Fruit fly (Drosophila melanogaster) whole organism, wandering third instar larva: ENCODE measurements around the gene mthl9.

Experiments used
- Abd-B ChIP-seq: fragments of >200 bp; optimal IDR thresholded peaks from 2 replicates; lab custom pipeline; 2017; ENCODE audit warnings: missing biosample characterization, missing genetic modification characterization
- CG32264 ChIP-seq: fragments of 200-800 bp; sonication (Bioruptor generic); optimal IDR thresholded peaks from 2 replicates; lab custom pipeline; 2016; ENCODE audit warnings: missing biosample characterization, missing genetic modification characterization
- CG9705 ChIP-seq: fragments of 200-800 bp; sonication (Bioruptor generic); optimal IDR thresholded peaks from 2 replicates; lab custom pipeline; 2018; ENCODE audit warnings: missing biosample characterization, mild to moderate bottlenecking, missing genetic modification characterization
- Dfd ChIP-seq: fragments of >200 bp; optimal IDR thresholded peaks from 2 replicates; lab custom pipeline; 2017; ENCODE audit warnings: missing biosample characterization, missing genetic modification characterization
- Dif ChIP-seq: fragments of 200-275, 200-300 bp; sonication (Bioruptor generic); optimal IDR thresholded peaks from 2 replicates; lab custom pipeline; 2018; ENCODE audit warnings: missing biosample characterization, missing genetic modification characterization; ENCODE audit not compliant: partially characterized antibody
- GATAd ChIP-seq: sonication (Bioruptor generic); optimal IDR thresholded peaks from 2 replicates; lab custom pipeline; 2016; ENCODE audit warnings: missing biosample characterization, missing genetic modification characterization
- HLH106 ChIP-seq: fragments of 200-800 bp; optimal IDR thresholded peaks from 3 replicates; lab custom pipeline; 2019; ENCODE audit warnings: missing biosample characterization, mild to moderate bottlenecking, missing genetic modification characterization, moderate library complexity
- Hnf4 ChIP-seq: fragments of 200-800 bp; sonication (Bioruptor generic); optimal IDR thresholded peaks from 2 replicates; lab custom pipeline; 2016; ENCODE audit warnings: missing biosample characterization, mild to moderate bottlenecking, missing genetic modification characterization
- Hr78 ChIP-seq: fragments of >200 bp; optimal IDR thresholded peaks from 2 replicates; lab custom pipeline; 2017; ENCODE audit warnings: missing biosample characterization, missing genetic modification characterization
- Hr83 ChIP-seq: fragments of 200-300 bp; sonication (Bioruptor generic); optimal IDR thresholded peaks from 2 replicates; lab custom pipeline; 2016; ENCODE audit warnings: missing biosample characterization, mild to moderate bottlenecking, missing genetic modification characterization, moderate library complexity; ENCODE audit not compliant: poor library complexity, severe bottlenecking
- Jra ChIP-seq: sonication (Bioruptor generic); optimal IDR thresholded peaks from 2 replicates; lab custom pipeline; 2016; ENCODE audit warnings: missing biosample characterization, missing genetic modification characterization
- Mio ChIP-seq: sonication (Bioruptor generic); optimal IDR thresholded peaks from 2 replicates; lab custom pipeline; 2016; ENCODE audit warnings: missing biosample characterization, missing genetic modification characterization
- Myc ChIP-seq: fragments of >200 bp; optimal IDR thresholded peaks from 2 replicates; lab custom pipeline; 2017
- N ChIP-seq: fragments of >200 bp; optimal IDR thresholded peaks from 2 replicates; lab custom pipeline; 2018; ENCODE audit warnings: missing biosample characterization, missing external identifiers, missing genetic modification characterization
- OdsH ChIP-seq: fragments of 200-800 bp; sonication (Bioruptor generic); optimal IDR thresholded peaks from 2 replicates; lab custom pipeline; 2016; ENCODE audit warnings: missing biosample characterization, mild to moderate bottlenecking, missing genetic modification characterization
- Rel ChIP-seq, 2 experiments: fragments of 200-800 bp; sonication (Bioruptor generic) in 1 of 2; optimal IDR thresholded peaks; 2 replicates in 1 of 2; 3 replicates in 1 of 2; lab custom pipeline; 2016 to 2019; ENCODE audit warnings: mild to moderate bottlenecking in 2 of 2, missing biosample characterization in 2 of 2, missing genetic modification characterization in 2 of 2, moderate library complexity in 1 of 2
- br ChIP-seq: fragments of 200-800 bp; sonication (Bioruptor generic); optimal IDR thresholded peaks from 2 replicates; lab custom pipeline; 2016; ENCODE audit warnings: missing biosample characterization, missing genetic modification characterization
- brk ChIP-seq: fragments of 200-800 bp; sonication (Bioruptor generic); optimal IDR thresholded peaks from 2 replicates; lab custom pipeline; 2016; ENCODE audit warnings: missing biosample characterization, mild to moderate bottlenecking, missing genetic modification characterization
- dl ChIP-seq, 2 experiments: fragments of 175-275, 200-275 bp in 1 of 2; fragments of 200-275 bp in 1 of 2; sonication (Bioruptor generic); optimal IDR thresholded peaks; lab custom pipeline; 2018; ENCODE audit warnings: mild to moderate bottlenecking in 2 of 2, missing biosample characterization in 2 of 2, missing genetic modification characterization in 2 of 2, moderate library complexity in 2 of 2; ENCODE audit not compliant: partially characterized antibody in 2 of 2, insufficient read depth in 1 of 2
- dmrt93B ChIP-seq: fragments of 200-800 bp; sonication (Bioruptor generic); optimal IDR thresholded peaks from 2 replicates; lab custom pipeline; 2018; ENCODE audit warnings: missing biosample characterization, mild to moderate bottlenecking, missing genetic modification characterization
- ey ChIP-seq: fragments of 200-800 bp; sonication (Bioruptor generic); optimal IDR thresholded peaks from 2 replicates; lab custom pipeline; 2016; ENCODE audit warnings: missing biosample characterization, missing genetic modification characterization
- fru ChIP-seq: fragments of 200-800 bp; sonication (Bioruptor generic); optimal IDR thresholded peaks from 3 replicates; lab custom pipeline; 2016; ENCODE audit warnings: missing biosample characterization, mild to moderate bottlenecking, missing genetic modification characterization
- h ChIP-seq: fragments of 200-800 bp; sonication (Bioruptor generic); optimal IDR thresholded peaks from 3 replicates; lab custom pipeline; 2016; ENCODE audit warnings: missing biosample characterization, mild to moderate bottlenecking, missing genetic modification characterization
- lola ChIP-seq: fragments of >200 bp; optimal IDR thresholded peaks from 2 replicates; lab custom pipeline; 2017; ENCODE audit warnings: missing biosample characterization, missing genetic modification characterization
- pan ChIP-seq: fragments of >200 bp; optimal IDR thresholded peaks from 2 replicates; lab custom pipeline; 2017
- rgr ChIP-seq: fragments of 200-800 bp; sonication (Bioruptor generic); optimal IDR thresholded peaks from 3 replicates; lab custom pipeline; 2016; ENCODE audit warnings: missing biosample characterization, mild to moderate bottlenecking, missing genetic modification characterization
- sage ChIP-seq: fragments of 200-800 bp; sonication (Bioruptor generic); optimal IDR thresholded peaks from 2 replicates; lab custom pipeline; 2016; ENCODE audit warnings: missing biosample characterization, mild to moderate bottlenecking, missing genetic modification characterization
- sv ChIP-seq: fragments of 200-800 bp; sonication (Bioruptor generic); optimal IDR thresholded peaks from 3 replicates; lab custom pipeline; 2016; ENCODE audit warnings: missing biosample characterization, missing genetic modification characterization
- tai ChIP-seq: sonication (Bioruptor generic); optimal IDR thresholded peaks from 2 replicates; lab custom pipeline; 2016; ENCODE audit warnings: missing biosample characterization, missing genetic modification characterization
- usp ChIP-seq: fragments of >200 bp; optimal IDR thresholded peaks from 2 replicates; lab custom pipeline; 2017; ENCODE audit warnings: missing biosample characterization, missing genetic modification characterization
- woc ChIP-seq: sonication (Bioruptor generic); optimal IDR thresholded peaks from 2 replicates; lab custom pipeline; 2016; ENCODE audit warnings: missing biosample characterization, mild to moderate bottlenecking, missing genetic modification characterization

Gene mthl9

DNA sequence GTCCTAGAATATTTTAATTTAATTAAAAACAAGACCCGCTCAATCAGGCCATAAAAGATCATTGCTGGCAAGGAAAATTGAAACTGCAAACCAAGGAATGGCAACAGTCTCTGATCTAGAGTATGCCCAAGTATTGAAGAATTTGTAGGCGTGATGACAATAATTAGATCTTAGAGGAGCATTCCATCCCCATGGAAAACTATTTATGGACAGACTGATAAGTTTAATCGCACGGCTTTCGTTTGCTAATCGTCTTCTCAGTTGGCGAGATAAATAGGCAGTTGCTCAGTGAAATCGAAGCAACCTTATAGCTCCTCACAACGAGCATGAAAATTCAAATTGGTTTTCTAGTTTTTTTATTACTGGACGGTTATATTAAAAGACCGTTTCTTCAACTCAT is 15.3 kb downstream of the mthl9 start, which contains the start of gene ddbt:
ddbt (plus strand) TSS at position 301 of the 400 bp plus-strand sequence.
- TF ChIP-seq Hr83 (GFP tag; lab: Kevin White, UChicago): no peak
- TF ChIP-seq h (GFP tag; lab: Kevin White, UChicago): no peak
- TF ChIP-seq CG9705 (GFP tag; lab: Kevin White, UChicago): no peak
- no peak for TF ChIP-seq OdsH (GFP tag; lab: Kevin White, UChicago)
- TF ChIP-seq Myc (lab: Kevin White, UChicago): no peak
- no peak for TF ChIP-seq Dif (GFP tag; lab: Kevin White, UChicago)
- TF ChIP-seq pan (lab: Kevin White, UChicago): no peak
- TF ChIP-seq Rel (GFP tag; optimal IDR thresholded peaks at IDR 0.05; lab: Kevin White, UChicago): no peak
- no peak for TF ChIP-seq Rel (tag; optimal IDR thresholded peaks at IDR 0.05; lab: Kevin White, UChicago)
- TF ChIP-seq Abd-B (GFP tag; lab: Kevin White, UChicago): no peak
- no peak for TF ChIP-seq Mio (GFP tag; lab: Kevin White, UChicago)
- no peak for TF ChIP-seq ey (GFP tag; lab: Kevin White, UChicago)
- TF ChIP-seq Dfd (GFP tag; lab: Kevin White, UChicago): no peak
- no peak for TF ChIP-seq fru
- no peak for TF ChIP-seq HLH106 (tag; lab: Kevin White, UChicago)

dm6 chr3L:315140-315539 is 17.0 kb downstream of the mthl9 start:
- TF ChIP-seq fru (no peak), sv (no peak), tai (GFP tag; lab: Kevin White, UChicago) (no peak), rgr (no peak), pan (lab: Kevin White, UChicago) (no peak), Hnf4 (GFP tag; lab: Kevin White, UChicago) (no peak), Dfd (GFP tag; lab: Kevin White, UChicago) (no peak), Rel (GFP tag; optimal IDR thresholded peaks at IDR 0.05; lab: Kevin White, UChicago) (no peak), Rel (tag; optimal IDR thresholded peaks at IDR 0.05; lab: Kevin White, UChicago) (no peak), Hr78 (GFP tag; lab: Kevin White, UChicago) (no peak), lola (no peak)

dm6 chr3L:312323-312722 is 19.8 kb downstream of the mthl9 start:
- TF ChIP-seq rgr: no peak
- TF ChIP-seq Hr78 (GFP tag; lab: Kevin White, UChicago): no peak
- no peak for TF ChIP-seq CG32264 (GFP tag; lab: Kevin White, UChicago)
- TF ChIP-seq dl (GFP tag; optimal IDR thresholded peaks at IDR 0.05; lab: Kevin White, UChicago; ENCODE audit: insufficient read depth in 1 of 2, partially characterized antibody in 2 of 2): no peak
- no peak for TF ChIP-seq Abd-B (GFP tag; lab: Kevin White, UChicago)
- no peak for TF ChIP-seq dmrt93B
- TF ChIP-seq tai (GFP tag; lab: Kevin White, UChicago): no peak
- no peak for TF ChIP-seq woc
- no peak for TF ChIP-seq br
- no peak for TF ChIP-seq OdsH (GFP tag; lab: Kevin White, UChicago)
- no peak for TF ChIP-seq brk (GFP tag; lab: Kevin White, UChicago)
- TF ChIP-seq usp: no peak
- TF ChIP-seq Rel (GFP tag; optimal IDR thresholded peaks at IDR 0.05; lab: Kevin White, UChicago): no peak
- TF ChIP-seq Rel (tag; optimal IDR thresholded peaks at IDR 0.05; lab: Kevin White, UChicago): no peak
- TF ChIP-seq Dif (GFP tag; lab: Kevin White, UChicago): no peak
- no peak for TF ChIP-seq sage (GFP tag; lab: Kevin White, UChicago)
- no peak for TF ChIP-seq GATAd (GFP tag; lab: Kevin White, UChicago)
- no peak for TF ChIP-seq HLH106 (tag; lab: Kevin White, UChicago)
- TF ChIP-seq h (GFP tag; lab: Kevin White, UChicago): no peak
- TF ChIP-seq sv: no peak
- no peak for TF ChIP-seq Hnf4 (GFP tag; lab: Kevin White, UChicago)

DNA sequence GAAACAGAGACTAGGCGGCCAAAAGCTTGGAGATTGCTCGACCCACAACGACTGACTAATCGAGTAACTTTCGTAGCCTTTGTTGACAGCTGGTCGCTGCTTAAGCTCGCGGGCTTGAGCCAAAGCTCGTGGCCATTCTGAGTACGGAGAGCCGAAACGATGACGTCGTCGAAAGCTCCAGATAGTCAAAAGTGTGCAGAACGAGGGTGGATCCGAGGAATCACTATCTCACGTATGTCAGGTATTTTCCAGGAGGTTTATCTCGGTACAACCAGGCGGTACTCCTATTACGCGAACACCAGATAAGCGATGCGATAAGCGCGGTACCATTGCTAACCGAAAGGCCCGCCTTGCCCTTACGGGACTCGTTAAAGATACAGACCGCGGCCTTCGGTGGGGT is 20.5 kb downstream of the mthl9 start:
- TF ChIP-seq pan (lab: Kevin White, UChicago): no peak
- TF ChIP-seq Jra: peak; percentile 11
- TF ChIP-seq Hr83 (GFP tag; lab: Kevin White, UChicago): peak; percentile 50

DNA sequence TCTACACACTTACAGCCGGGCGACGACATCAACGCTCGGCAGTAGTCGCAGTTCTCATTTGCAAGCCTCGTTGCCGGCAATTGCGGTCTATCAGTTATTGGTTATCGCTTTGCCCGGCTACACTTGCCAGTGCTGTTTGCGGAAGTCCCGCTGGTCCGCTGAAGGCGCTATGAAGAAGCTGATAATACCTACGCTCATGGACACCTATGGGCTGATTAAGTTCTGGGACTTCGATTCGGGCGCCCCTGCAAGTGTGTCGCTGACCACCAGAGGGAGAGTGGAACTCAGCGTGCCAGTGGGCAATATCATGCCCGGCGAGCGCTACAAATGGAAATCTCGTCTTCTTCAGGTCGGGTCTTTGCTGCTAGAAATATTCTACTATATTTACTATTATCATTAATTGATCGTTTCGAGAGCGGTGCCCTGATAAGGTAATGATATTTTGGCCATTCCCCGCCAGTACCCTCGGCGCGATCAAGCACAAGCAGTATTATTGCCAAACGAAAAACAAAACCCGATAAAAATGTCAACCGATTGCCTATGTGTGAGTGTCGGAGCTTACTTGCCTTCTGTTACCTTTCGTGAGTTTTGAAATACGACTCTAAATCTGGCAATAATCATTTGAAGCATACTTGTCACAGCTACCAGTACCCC is 32.0 kb downstream of the mthl9 start:
- TF ChIP-seq N (GFP tag; lab: Kevin White, UChicago): no peak
